Fruit fly (Drosophila melanogaster) whole organism, embryonic: Measurements from ENCODE around the gene CG13659.

Experiments used
- Adf1 ChIP-seq: fragments of 200-800 bp; sonication (Bioruptor generic); IDR thresholded peaks from 2 replicates; pipeline ENCODE4 v1.3.6; 2022; ENCODE audit warnings: missing biosample characterization, missing genetic modification characterization
- Atf6 ChIP-seq: fragments of 200-800 bp; sonication (Bioruptor generic); IDR thresholded peaks from 2 replicates; pipeline ENCODE4 v1.3.6; 2022; ENCODE audit warnings: missing biosample characterization, missing genetic modification characterization
- CG1024 ChIP-seq: fragments of 200-800 bp; sonication (Bioruptor generic); IDR thresholded peaks from 2 replicates; pipeline ENCODE4 v1.3.6; 2022; ENCODE audit warnings: missing biosample characterization, missing genetic modification characterization
- CG10565 ChIP-seq: fragments of 200-800 bp; sonication (Bioruptor generic); optimal IDR thresholded peaks from 3 replicates; lab custom pipeline; 2016; ENCODE audit warnings: missing biosample characterization, mild to moderate bottlenecking, missing genetic modification characterization
- CG11093 ChIP-seq: fragments of 200-800 bp; sonication (Bioruptor generic); IDR thresholded peaks from 3 replicates; pipeline ENCODE4 v1.3.6; 2022; ENCODE audit warnings: missing biosample characterization, missing genetic modification characterization
- CG12391 ChIP-seq: fragments of 200-800 bp; sonication (Bioruptor generic); optimal IDR thresholded peaks from 3 replicates; lab custom pipeline; 2018; ENCODE audit warnings: missing biosample characterization, mild to moderate bottlenecking, missing genetic modification characterization, moderate library complexity
- CG12769 ChIP-seq: fragments of 200-800 bp; sonication (Bioruptor generic); optimal IDR thresholded peaks from 2 replicates; lab custom pipeline; 2019; ENCODE audit warnings: missing biosample characterization, mild to moderate bottlenecking, missing genetic modification characterization, moderate library complexity
- CG13287 ChIP-seq: fragments of 200-800 bp; sonication (Bioruptor generic); IDR thresholded peaks from 2 replicates; pipeline ENCODE4 v1.3.6; 2022; ENCODE audit warnings: missing biosample characterization, missing genetic modification characterization; ENCODE audit not compliant: partially characterized antibody
- CG13894 ChIP-seq: fragments of 200-800 bp; sonication (Bioruptor generic); optimal IDR thresholded peaks from 3 replicates; lab custom pipeline; 2018; ENCODE audit warnings: missing biosample characterization, mild to moderate bottlenecking, missing genetic modification characterization, moderate library complexity
- CG14965 ChIP-seq: fragments of 200-800 bp; sonication (Bioruptor generic); optimal IDR thresholded peaks from 2 replicates; lab custom pipeline; 2016; ENCODE audit warnings: missing biosample characterization, missing genetic modification characterization, borderline replicate concordance
- CG15269 ChIP-seq: fragments of 200-800 bp; sonication (Bioruptor generic); optimal IDR thresholded peaks from 2 replicates; lab custom pipeline; 2018; ENCODE audit warnings: missing biosample characterization, mild to moderate bottlenecking, missing genetic modification characterization, moderate library complexity
- CG16779 ChIP-seq: fragments of 200-800 bp; sonication (Bioruptor generic); IDR thresholded peaks from 2 replicates; pipeline ENCODE4 v1.3.6; 2022; ENCODE audit warnings: missing biosample characterization, missing genetic modification characterization
- CG16813 ChIP-seq: fragments of 200-800 bp; sonication (Bioruptor generic); IDR thresholded peaks from 3 replicates; pipeline ENCODE4 v1.3.6; 2022; ENCODE audit warnings: missing biosample characterization, missing genetic modification characterization; ENCODE audit not compliant: partially characterized antibody
- CG17361 ChIP-seq: fragments of 200-800 bp; sonication (Bioruptor generic); IDR thresholded peaks from 3 replicates; pipeline ENCODE4 v1.3.6; 2022; ENCODE audit warnings: missing biosample characterization, missing genetic modification characterization
- CG2120 ChIP-seq: fragments of 200-800 bp; sonication (Bioruptor generic); optimal IDR thresholded peaks from 3 replicates; lab custom pipeline; 2016; ENCODE audit warnings: missing biosample characterization, missing genetic modification characterization
- CG2129 ChIP-seq: fragments of 200-800 bp; sonication (Bioruptor generic); IDR thresholded peaks from 2 replicates; pipeline ENCODE4 v1.3.6; 2022; ENCODE audit warnings: missing biosample characterization, missing genetic modification characterization; ENCODE audit not compliant: partially characterized antibody
- CG31388 ChIP-seq: fragments of 200-800 bp; sonication (Bioruptor generic); optimal IDR thresholded peaks from 2 replicates; lab custom pipeline; 2016; ENCODE audit warnings: missing biosample characterization, missing genetic modification characterization
- CG32767 ChIP-seq: fragments of 200-800 bp; sonication (Bioruptor generic); IDR thresholded peaks from 2 replicates; pipeline ENCODE4 v1.3.6; 2022; ENCODE audit warnings: missing biosample characterization, missing genetic modification characterization
- CG43689 ChIP-seq: fragments of 200-800 bp; sonication (Bioruptor generic); IDR thresholded peaks from 2 replicates; pipeline ENCODE4 v1.3.6; 2022; ENCODE audit warnings: missing biosample characterization, missing genetic modification characterization
- CG8281 ChIP-seq: fragments of 200-800 bp; sonication (Bioruptor generic); optimal IDR thresholded peaks from 2 replicates; lab custom pipeline; 2018; ENCODE audit warnings: missing biosample characterization, mild to moderate bottlenecking, missing genetic modification characterization, moderate library complexity
- CG8290 ChIP-seq, 3 experiments: fragments of 200-800 bp; sonication (Bioruptor generic); optimal IDR thresholded peaks; 2 replicates each; lab custom pipeline; 2016 to 2019; ENCODE audit warnings: missing biosample characterization in 3 of 3, missing genetic modification characterization in 3 of 3, mild to moderate bottlenecking in 2 of 3, moderate library complexity in 1 of 3
- Dbx ChIP-seq: fragments of 200-800 bp; sonication (Bioruptor generic); IDR thresholded peaks from 3 replicates; pipeline ENCODE4 v1.3.6; 2022; ENCODE audit warnings: missing biosample characterization, missing genetic modification characterization
- H15 ChIP-seq: fragments of 200-800 bp; sonication (Bioruptor generic); IDR thresholded peaks from 3 replicates; pipeline ENCODE4 v1.3.6; 2022; ENCODE audit warnings: missing biosample characterization, missing genetic modification characterization
- NC2α ChIP-seq: fragments of 200-800 bp; sonication (Bioruptor generic); optimal IDR thresholded peaks from 2 replicates; lab custom pipeline; 2016; ENCODE audit warnings: missing biosample characterization, missing genetic modification characterization
- Neu2 ChIP-seq: fragments of 200-800 bp; sonication (Bioruptor generic); optimal IDR thresholded peaks from 3 replicates; lab custom pipeline; 2016; ENCODE audit warnings: missing biosample characterization, missing genetic modification characterization, borderline replicate concordance
- Sox102F ChIP-seq: fragments of 200-800 bp; sonication (Bioruptor generic); optimal IDR thresholded peaks from 2 replicates; lab custom pipeline; 2018; ENCODE audit warnings: missing biosample characterization, mild to moderate bottlenecking, missing genetic modification characterization, moderate library complexity
- Ssrp ChIP-seq: fragments of 200-800 bp; sonication (Bioruptor generic); optimal IDR thresholded peaks from 2 replicates; lab custom pipeline; 2018; ENCODE audit warnings: missing biosample characterization, mild to moderate bottlenecking, missing genetic modification characterization, moderate library complexity
- Trl ChIP-seq, 3 experiments: fragments of >200 bp in 2 of 3; fragments of 200-800 bp in 1 of 3; sonication (Bioruptor generic) in 1 of 3; optimal IDR thresholded peaks; 2 replicates in 1 of 3; 3 replicates in 2 of 3; lab custom pipeline; 2016 to 2017; ENCODE audit warnings: missing biosample characterization in 1 of 3, missing genetic modification characterization in 1 of 3
- az2 ChIP-seq: fragments of 200-800 bp; sonication (Bioruptor generic); optimal IDR thresholded peaks from 3 replicates; lab custom pipeline; 2016; ENCODE audit warnings: missing biosample characterization, missing genetic modification characterization
- bbx ChIP-seq: fragments of 200-800 bp; sonication (Bioruptor generic); IDR thresholded peaks from 2 replicates; pipeline ENCODE4 v1.3.6; 2022; ENCODE audit warnings: missing biosample characterization, missing genetic modification characterization; ENCODE audit not compliant: partially characterized antibody
- btn ChIP-seq: fragments of 200-800 bp; sonication (Bioruptor generic); optimal IDR thresholded peaks from 2 replicates; lab custom pipeline; 2016; ENCODE audit warnings: missing biosample characterization, missing genetic modification characterization
- cg ChIP-seq: fragments of 200-800 bp; sonication (Bioruptor generic); optimal IDR thresholded peaks from 3 replicates; lab custom pipeline; 2019; ENCODE audit warnings: missing biosample characterization, mild to moderate bottlenecking, missing genetic modification characterization, moderate library complexity
- chinmo ChIP-seq: fragments of 200-800 bp; sonication (Bioruptor generic); IDR thresholded peaks from 4 replicates; pipeline ENCODE4 v1.3.6; 2022; ENCODE audit warnings: missing biosample characterization, missing genetic modification characterization; ENCODE audit not compliant: partially characterized antibody
- chm ChIP-seq: fragments of 200-800 bp; sonication (Bioruptor generic); IDR thresholded peaks from 2 replicates; pipeline ENCODE4 v1.3.6; 2022; ENCODE audit warnings: missing biosample characterization, missing genetic modification characterization
- dan ChIP-seq: fragments of 200-800 bp; sonication (Bioruptor generic); IDR thresholded peaks from 2 replicates; pipeline ENCODE4 v1.3.6; 2022; ENCODE audit warnings: missing biosample characterization, missing genetic modification characterization
- exex ChIP-seq: fragments of 200-800 bp; sonication (Bioruptor generic); optimal IDR thresholded peaks from 4 replicates; lab custom pipeline; 2018; ENCODE audit warnings: missing biosample characterization, mild to moderate bottlenecking, missing genetic modification characterization, moderate library complexity
- gem ChIP-seq: fragments of 200-800 bp; sonication (Bioruptor generic); optimal IDR thresholded peaks from 2 replicates; lab custom pipeline; 2019; ENCODE audit warnings: missing biosample characterization, mild to moderate bottlenecking, missing genetic modification characterization, moderate library complexity
- grn ChIP-seq: fragments of 200-800 bp; sonication (Bioruptor generic); optimal IDR thresholded peaks from 3 replicates; lab custom pipeline; 2017; ENCODE audit warnings: missing biosample characterization, missing genetic modification characterization
- hkb ChIP-seq, 2 experiments: fragments of 200-800 bp in 1 of 2; fragments of >200 bp in 1 of 2; sonication (Bioruptor generic) in 1 of 2; IDR thresholded peaks in 1 of 2; optimal IDR thresholded peaks in 1 of 2; 2 replicates each; pipeline versions ENCODE4 v1.3.6 to Lab custom; 2017 to 2022; ENCODE audit warnings: missing biosample characterization in 1 of 2, missing genetic modification characterization in 1 of 2
- inv ChIP-seq: fragments of 200-800 bp; sonication (Bioruptor generic); IDR thresholded peaks from 2 replicates; pipeline ENCODE4 v1.3.6; 2022; ENCODE audit warnings: missing biosample characterization, missing genetic modification characterization; ENCODE audit not compliant: partially characterized antibody
- lab ChIP-seq: fragments of 200-800 bp; sonication (Bioruptor generic); optimal IDR thresholded peaks from 3 replicates; lab custom pipeline; 2017; ENCODE audit warnings: missing biosample characterization, missing genetic modification characterization, mild to moderate bottlenecking, moderate library complexity, missing genetic modification reagents
- maf-S ChIP-seq: fragments of 200-800 bp; sonication (Bioruptor generic); optimal IDR thresholded peaks from 2 replicates; lab custom pipeline; 2016; ENCODE audit warnings: missing biosample characterization, missing genetic modification characterization
- psq ChIP-seq: fragments of 200-800 bp; sonication (Bioruptor generic); optimal IDR thresholded peaks from 2 replicates; lab custom pipeline; 2017; ENCODE audit warnings: missing biosample characterization, missing genetic modification characterization
- pum ChIP-seq: fragments of 200-800 bp; sonication (Bioruptor generic); optimal IDR thresholded peaks from 2 replicates; lab custom pipeline; 2016; ENCODE audit warnings: missing biosample characterization, missing genetic modification characterization
- slp2 ChIP-seq: fragments of 200-800 bp; sonication (Bioruptor generic); optimal IDR thresholded peaks from 2 replicates; lab custom pipeline; 2016; ENCODE audit warnings: missing biosample characterization, missing genetic modification characterization
- ssp ChIP-seq: fragments of 200-800 bp; sonication (Bioruptor generic); IDR thresholded peaks from 2 replicates; pipeline ENCODE4 v1.3.6; 2022; ENCODE audit warnings: missing biosample characterization, missing genetic modification characterization
- sug ChIP-seq: fragments of 200-800 bp; optimal IDR thresholded peaks from 2 replicates; lab custom pipeline; 2019; ENCODE audit warnings: missing biosample characterization, mild to moderate bottlenecking, missing genetic modification characterization, moderate library complexity
- ttk ChIP-seq: fragments of 200-800 bp; sonication (Bioruptor generic); IDR thresholded peaks from 2 replicates; pipeline ENCODE4 v2.1.2; 2022; ENCODE audit warnings: missing biosample characterization, missing genetic modification characterization

CG13659 gene

DNA sequence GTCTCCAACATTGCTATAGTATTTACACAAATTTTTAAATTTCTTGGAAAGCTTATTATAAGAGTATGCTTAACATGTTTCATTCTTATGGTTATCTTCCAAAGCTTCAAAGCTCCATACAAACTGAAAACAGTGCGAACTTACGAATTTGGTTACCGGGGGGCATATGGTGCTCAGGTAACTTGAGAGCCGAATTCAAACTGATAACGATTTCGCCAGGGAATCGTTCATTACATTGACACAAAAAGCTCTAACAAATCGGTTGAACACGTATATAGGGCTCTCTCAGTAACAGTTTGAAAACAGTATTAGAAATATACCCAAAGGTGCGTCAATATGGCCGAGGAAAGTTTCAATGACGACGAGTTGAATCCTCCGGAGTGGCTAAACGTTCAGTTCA is at the start of gene CG13659:
CG13659 (plus strand) TSS at position 317 of the 400 bp plus-strand sequence.
- TF ChIP-seq chm (GFP tag; lab: Robert Waterston, UW) (no peak), CG15269 (peak; percentile 41), dan (GFP tag; lab: Robert Waterston, UW) (no peak), ssp (GFP tag; lab: Robert Waterston, UW) (no peak), CG10565 (GFP tag; lab: Kevin White, UChicago) (no peak), CG13894 (tag; lab: Kevin White, UChicago) (peak; percentile 30), az2 (no peak), chinmo (GFP tag; lab: Robert Waterston, UW) (peak; percentile 57; the same call in 1 of the 4 replicates), CG8281 (no peak), maf-S (GFP tag; lab: Kevin White, UChicago) (no peak), sug (tag; lab: Kevin White, UChicago) (peak; percentile 97), bbx (GFP tag; lab: Robert Waterston, UW) (no peak), inv (GFP tag; lab: Robert Waterston, UW) (no peak), CG12391 (tag; lab: Kevin White, UChicago) (no peak), NC2α (GFP tag; lab: Kevin White, UChicago) (no peak), Dbx (0 out of 3 replicates have a peak, but pooled peaks have one; percentile 28), psq (GFP tag; lab: Kevin White, UChicago) (no peak), CG12769 (peak; percentile 61), exex (peak; percentile 23), H15 (no peak), CG1024 (GFP tag; lab: Robert Waterston, UW) (no peak), hkb (optimal IDR thresholded peaks at IDR 0.05; lab: Kevin White, UChicago) (no peak), hkb (GFP tag; IDR thresholded peaks at IDR 0.05; lab: Robert Waterston, UW) (peak; percentile 10; the same call in 1 of the 2 replicates), Trl (optimal IDR thresholded peaks at IDR 0.05; lab: Kevin White, UChicago) (peak in 1 of 2 experiments; percentile 19), Trl (GFP tag; optimal IDR thresholded peaks at IDR 0.05; lab: Kevin White, UChicago) (no peak), grn (GFP tag; lab: Kevin White, UChicago) (no peak), CG8290 (GFP tag; optimal IDR thresholded peaks at IDR 0.05; lab: Kevin White, UChicago) (no peak), CG8290 (tag; optimal IDR thresholded peaks at IDR 0.05; lab: Kevin White, UChicago) (peak in 1 of 2 experiments; percentile 4), CG2120 (GFP tag; lab: Kevin White, UChicago) (no peak)

- TF ChIP-seq CG16779 (GFP tag; lab: Robert Waterston, UW) (peak; percentile 94), Atf6 (GFP tag; lab: Robert Waterston, UW) (peak; percentile 98), lab (peak; percentile 98), CG32767 (GFP tag; lab: Robert Waterston, UW) (peak; percentile 97), btn (GFP tag; lab: Kevin White, UChicago) (peak; percentile 86), cg (no peak), CG2129 (GFP tag; lab: Robert Waterston, UW) (peak; percentile 100), CG17361 (GFP tag; lab: Robert Waterston, UW) (peak; percentile 99), CG13287 (GFP tag; lab: Robert Waterston, UW) (peak; percentile 100), CG16813 (GFP tag; lab: Robert Waterston, UW) (peak; percentile 100), pum (peak; percentile 99), ttk (peak; percentile 99), gem (tag; lab: Kevin White, UChicago) (peak; percentile 99), CG31388 (GFP tag; lab: Kevin White, UChicago) (peak; percentile 97), Neu2 (GFP tag; lab: Kevin White, UChicago) (peak; percentile 83), Ssrp (tag; lab: Kevin White, UChicago) (peak; percentile 99), CG14965 (GFP tag; lab: Kevin White, UChicago) (peak; percentile 55), Sox102F (peak; percentile 98), Adf1 (GFP tag; lab: Robert Waterston, UW) (peak; percentile 89), slp2 (peak; percentile 96), CG11093 (GFP tag; lab: Robert Waterston, UW) (peak; percentile 99), CG43689 (GFP tag; lab: Robert Waterston, UW) (peak; percentile 93)
These were observed 42.0 kb upstream of the CG13659 start, which contains the start of gene CG11857 for dm6 chr3R:25258628-25259240. CG11857 (plus strand) TSS chr3R:25258898.
